Fruit fly (Drosophila melanogaster): ENCODE measurements around the gene CHOp24.

- TF ChIP-seq CG8478 (optimal IDR thresholded peaks at IDR 0.05) (no peak), CTCF (optimal IDR thresholded peaks at IDR 0.05) (no peak)
These were observed at the start of gene CHOp24, which contains the start of gene rb for dm6 chrX:4540430-4540932.
